Fruit fly (Drosophila melanogaster) whole organism, embryonic: Measurements from ENCODE around the gene lectin-28C.
A peak's percentile ranks its signal among the peaks of the same experiment; 100 is the strongest.

Source experiments
- Awh ChIP-seq: fragments of 200-800 bp; sonication (Bioruptor generic); IDR thresholded peaks from 2 replicates; pipeline ENCODE4, ENCODE4 v1.3.6; 2022; ENCODE audit warnings: missing biosample characterization, missing genetic modification characterization
- BEAF-32 ChIP-seq: fragments of 200-800 bp; sonication (Bioruptor generic); optimal IDR thresholded peaks from 3 replicates; lab custom pipeline; 2017; ENCODE audit warnings: missing biosample characterization, missing genetic modification characterization, mild to moderate bottlenecking, moderate library complexity, missing genetic modification reagents
- CG11093 ChIP-seq: fragments of 200-800 bp; sonication (Bioruptor generic); IDR thresholded peaks from 3 replicates; pipeline ENCODE4 v1.3.6; 2022; ENCODE audit warnings: missing biosample characterization, missing genetic modification characterization
- CG11723 ChIP-seq: fragments of 200-800 bp; sonication (Bioruptor generic); optimal IDR thresholded peaks from 2 replicates; lab custom pipeline; 2017; ENCODE audit warnings: missing biosample characterization, mild to moderate bottlenecking, missing genetic modification characterization
- CG1233 ChIP-seq: fragments of 200-800 bp; sonication (Bioruptor generic); optimal IDR thresholded peaks from 4 replicates; lab custom pipeline; 2018; ENCODE audit warnings: missing biosample characterization, mild to moderate bottlenecking, missing genetic modification characterization
- CG13123 ChIP-seq: fragments of 200-800 bp; sonication (Bioruptor generic); optimal IDR thresholded peaks from 2 replicates; lab custom pipeline; 2016; ENCODE audit warnings: missing biosample characterization, missing genetic modification characterization
- CG13424 ChIP-seq: fragments of 200-800 bp; sonication (Bioruptor generic); optimal IDR thresholded peaks from 2 replicates; lab custom pipeline; 2019; ENCODE audit warnings: missing biosample characterization, mild to moderate bottlenecking, missing genetic modification characterization, moderate library complexity
- CG14050 ChIP-seq: fragments of 200-800 bp; sonication (Bioruptor generic); IDR thresholded peaks from 3 replicates; pipeline ENCODE4 v1.3.6; 2022; ENCODE audit warnings: missing biosample characterization, missing genetic modification characterization
- CG14667 ChIP-seq: fragments of 200-800 bp; sonication (Bioruptor generic); IDR thresholded peaks from 2 replicates; pipeline ENCODE4 v1.3.6; 2022; ENCODE audit warnings: missing biosample characterization, missing genetic modification characterization
- CG15514 ChIP-seq: fragments of 200-800 bp; sonication (Bioruptor generic); optimal IDR thresholded peaks from 3 replicates; lab custom pipeline; 2017; ENCODE audit warnings: missing biosample characterization, missing genetic modification characterization, mild to moderate bottlenecking, moderate library complexity, missing genetic modification reagents
- CG15601 ChIP-seq: fragments of 200-800 bp; sonication (Bioruptor generic); optimal IDR thresholded peaks from 3 replicates; lab custom pipeline; 2019; ENCODE audit warnings: missing biosample characterization, mild to moderate bottlenecking, missing genetic modification characterization, moderate library complexity
- CG17829 ChIP-seq: fragments of 200-800 bp; optimal IDR thresholded peaks from 2 replicates; lab custom pipeline; 2019; ENCODE audit warnings: missing biosample characterization, mild to moderate bottlenecking, missing genetic modification characterization, moderate library complexity
- CG18011 ChIP-seq: fragments of 200-800 bp; sonication (Bioruptor generic); optimal IDR thresholded peaks from 2 replicates; lab custom pipeline; 2017; ENCODE audit warnings: missing biosample characterization, missing genetic modification characterization, mild to moderate bottlenecking, moderate library complexity, missing genotype
- CG2199 ChIP-seq: fragments of 200-800 bp; sonication (Bioruptor generic); IDR thresholded peaks from 3 replicates; pipeline ENCODE4 v1.3.6; 2022; ENCODE audit warnings: missing biosample characterization, missing genetic modification characterization
- CG30020 ChIP-seq: fragments of 200-800 bp; optimal IDR thresholded peaks from 2 replicates; lab custom pipeline; 2019; ENCODE audit warnings: missing biosample characterization, mild to moderate bottlenecking, missing genetic modification characterization, moderate library complexity
- CG31388 ChIP-seq: fragments of 200-800 bp; sonication (Bioruptor generic); optimal IDR thresholded peaks from 2 replicates; lab custom pipeline; 2016; ENCODE audit warnings: missing biosample characterization, missing genetic modification characterization
- CG32767 ChIP-seq: fragments of 200-800 bp; sonication (Bioruptor generic); IDR thresholded peaks from 2 replicates; pipeline ENCODE4 v1.3.6; 2022; ENCODE audit warnings: missing biosample characterization, missing genetic modification characterization
- CG4820 ChIP-seq: fragments of 200-800 bp; sonication (Bioruptor generic); optimal IDR thresholded peaks from 3 replicates; lab custom pipeline; 2016; ENCODE audit warnings: missing biosample characterization, missing genetic modification characterization
- CG7928 ChIP-seq: fragments of 200-800 bp; sonication (Bioruptor generic); optimal IDR thresholded peaks from 2 replicates; lab custom pipeline; 2017; ENCODE audit warnings: missing biosample characterization, mild to moderate bottlenecking, missing genetic modification characterization
- CG7963 ChIP-seq: fragments of 200-800 bp; sonication (Bioruptor generic); IDR thresholded peaks from 3 replicates; pipeline ENCODE4 v1.3.6; 2022; ENCODE audit warnings: missing biosample characterization, missing genetic modification characterization; ENCODE audit not compliant: partially characterized antibody
- CG8359 ChIP-seq: fragments of 200-800 bp; sonication (Bioruptor generic); optimal IDR thresholded peaks from 2 replicates; lab custom pipeline; 2017; ENCODE audit warnings: missing biosample characterization, mild to moderate bottlenecking, missing genetic modification characterization, borderline replicate concordance
- CG8478 ChIP-seq: fragments of >200 bp; optimal IDR thresholded peaks from 2 replicates; lab custom pipeline; 2018
- CG9609 ChIP-seq: fragments of 200-800 bp; sonication (Bioruptor generic); optimal IDR thresholded peaks from 3 replicates; lab custom pipeline; 2016; ENCODE audit warnings: missing biosample characterization, missing genetic modification characterization
- Dad ChIP-seq: fragments of 200-800 bp; sonication (Bioruptor generic); optimal IDR thresholded peaks from 3 replicates; lab custom pipeline; 2016; ENCODE audit warnings: missing biosample characterization, missing genetic modification characterization
- Dbx ChIP-seq: fragments of 200-800 bp; sonication (Bioruptor generic); IDR thresholded peaks from 3 replicates; pipeline ENCODE4 v1.3.6; 2022; ENCODE audit warnings: missing biosample characterization, missing genetic modification characterization
- Dek ChIP-seq: fragments of 200-800 bp; sonication (Bioruptor generic); optimal IDR thresholded peaks from 3 replicates; lab custom pipeline; 2019; ENCODE audit warnings: missing biosample characterization, mild to moderate bottlenecking, missing genetic modification characterization, moderate library complexity
- HHEX ChIP-seq: fragments of 200-800 bp; sonication (Bioruptor generic); optimal IDR thresholded peaks from 3 replicates; lab custom pipeline; 2017; ENCODE audit warnings: missing biosample characterization, mild to moderate bottlenecking, missing genetic modification characterization, missing genetic modification reagents
- Kr ChIP-seq: fragments of 200-800 bp; sonication (Bioruptor generic); optimal IDR thresholded peaks from 2 replicates; lab custom pipeline; 2017; ENCODE audit warnings: missing biosample characterization, mild to moderate bottlenecking, missing genetic modification characterization
- Lhr ChIP-seq: fragments of 200-800 bp; sonication (Bioruptor generic); optimal IDR thresholded peaks from 3 replicates; lab custom pipeline; 2017; ENCODE audit warnings: mild to moderate bottlenecking, missing biosample characterization, missing genetic modification reagents, missing genetic modification characterization
- Mrtf ChIP-seq: fragments of 200-800 bp; sonication (Bioruptor generic); IDR thresholded peaks from 3 replicates; pipeline ENCODE4 v1.3.6; 2022; ENCODE audit warnings: missing biosample characterization, missing genetic modification characterization
- Myb ChIP-seq: fragments of 200-800 bp; sonication (Bioruptor generic); optimal IDR thresholded peaks from 2 replicates; lab custom pipeline; 2016; ENCODE audit warnings: missing biosample characterization, missing genetic modification characterization
- Nf-YC ChIP-seq: fragments of 200-800 bp; optimal IDR thresholded peaks from 3 replicates; lab custom pipeline; 2019; ENCODE audit warnings: missing biosample characterization, mild to moderate bottlenecking, missing genetic modification characterization, moderate library complexity
- Side ChIP-seq: fragments of 200-800 bp; sonication (Bioruptor generic); optimal IDR thresholded peaks from 2 replicates; lab custom pipeline; 2016; ENCODE audit warnings: missing biosample characterization, missing genetic modification characterization
- Sry-δ ChIP-seq: fragments of 200-800 bp; sonication (Bioruptor generic); optimal IDR thresholded peaks from 2 replicates; lab custom pipeline; 2016; ENCODE audit warnings: missing biosample characterization, missing genetic modification characterization
- ac ChIP-seq: fragments of 200-800 bp; sonication (Bioruptor generic); optimal IDR thresholded peaks from 3 replicates; lab custom pipeline; 2017; ENCODE audit warnings: missing biosample characterization, mild to moderate bottlenecking, missing genetic modification characterization
- ash1 ChIP-seq: fragments of 200-800 bp; sonication (Bioruptor generic); optimal IDR thresholded peaks from 2 replicates; lab custom pipeline; 2018; ENCODE audit warnings: missing biosample characterization, mild to moderate bottlenecking, missing genetic modification characterization
- bab2 ChIP-seq: fragments of 200-800 bp; sonication (Bioruptor generic); optimal IDR thresholded peaks from 2 replicates; lab custom pipeline; 2016; ENCODE audit warnings: missing biosample characterization, missing genetic modification characterization
- bbx ChIP-seq: fragments of 200-800 bp; sonication (Bioruptor generic); IDR thresholded peaks from 2 replicates; pipeline ENCODE4 v1.3.6; 2022; ENCODE audit warnings: missing biosample characterization, missing genetic modification characterization; ENCODE audit not compliant: partially characterized antibody
- bigmax ChIP-seq: fragments of 200-800 bp; sonication (Bioruptor generic); optimal IDR thresholded peaks from 2 replicates; lab custom pipeline; 2018; ENCODE audit warnings: missing biosample characterization, mild to moderate bottlenecking, missing genetic modification characterization
- eyg ChIP-seq: fragments of 200-800 bp; sonication (Bioruptor generic); optimal IDR thresholded peaks from 3 replicates; lab custom pipeline; 2016; ENCODE audit warnings: missing biosample characterization, missing genetic modification characterization
- fru ChIP-seq: fragments of >200 bp; optimal IDR thresholded peaks from 2 replicates; lab custom pipeline; 2017
- hbn ChIP-seq: fragments of 200-800 bp; sonication (Bioruptor generic); IDR thresholded peaks from 2 replicates; pipeline ENCODE4 v1.3.6; 2022; ENCODE audit warnings: missing biosample characterization, missing genetic modification characterization; ENCODE audit not compliant: partially characterized antibody
- jigr1 ChIP-seq: fragments of 200-800 bp; sonication (Bioruptor generic); IDR thresholded peaks from 3 replicates; pipeline ENCODE4 v1.3.6; 2022; ENCODE audit warnings: missing biosample characterization, missing genetic modification characterization
- lab ChIP-seq: fragments of 200-800 bp; sonication (Bioruptor generic); optimal IDR thresholded peaks from 3 replicates; lab custom pipeline; 2017; ENCODE audit warnings: missing biosample characterization, missing genetic modification characterization, mild to moderate bottlenecking, moderate library complexity, missing genetic modification reagents
- sens ChIP-seq: fragments of 200-800 bp; sonication (Bioruptor generic); peaks from one replicate; lab custom pipeline; 2016; ENCODE audit warnings: missing biosample characterization, missing genetic modification characterization
- seq ChIP-seq: fragments of 200-800 bp; sonication (Bioruptor generic); IDR thresholded peaks from 2 replicates; pipeline ENCODE4 v1.3.6; 2022; ENCODE audit warnings: missing biosample characterization, missing genetic modification characterization
- sqz ChIP-seq: fragments of 200-800 bp; sonication (Bioruptor generic); optimal IDR thresholded peaks from 3 replicates; lab custom pipeline; 2018; ENCODE audit warnings: missing biosample characterization, mild to moderate bottlenecking, missing genetic modification characterization
- tin ChIP-seq: fragments of 200-800 bp; sonication (Bioruptor generic); optimal IDR thresholded peaks from 3 replicates; lab custom pipeline; 2016; ENCODE audit warnings: missing biosample characterization, missing genetic modification characterization
- toy ChIP-seq: fragments of 200-800 bp; sonication (Bioruptor generic); IDR thresholded peaks from 2 replicates; pipeline ENCODE4 v1.3.6; 2022; ENCODE audit warnings: missing biosample characterization, missing genetic modification characterization
- unpg ChIP-seq: fragments of 200-800 bp; sonication (Bioruptor generic); optimal IDR thresholded peaks from 3 replicates; lab custom pipeline; 2018; ENCODE audit warnings: missing biosample characterization, mild to moderate bottlenecking, missing genetic modification characterization, moderate library complexity
- vfl ChIP-seq: fragments of 200-800 bp; sonication (Bioruptor generic); optimal IDR thresholded peaks from 2 replicates; lab custom pipeline; 2016; ENCODE audit warnings: missing biosample characterization, missing genetic modification characterization
- z ChIP-seq: fragments of 200-800 bp; sonication (Bioruptor generic); IDR thresholded peaks from 3 replicates; pipeline ENCODE4 v1.3.6; 2022; ENCODE audit warnings: missing biosample characterization, missing genetic modification characterization

Gene lectin-28C

DNA sequence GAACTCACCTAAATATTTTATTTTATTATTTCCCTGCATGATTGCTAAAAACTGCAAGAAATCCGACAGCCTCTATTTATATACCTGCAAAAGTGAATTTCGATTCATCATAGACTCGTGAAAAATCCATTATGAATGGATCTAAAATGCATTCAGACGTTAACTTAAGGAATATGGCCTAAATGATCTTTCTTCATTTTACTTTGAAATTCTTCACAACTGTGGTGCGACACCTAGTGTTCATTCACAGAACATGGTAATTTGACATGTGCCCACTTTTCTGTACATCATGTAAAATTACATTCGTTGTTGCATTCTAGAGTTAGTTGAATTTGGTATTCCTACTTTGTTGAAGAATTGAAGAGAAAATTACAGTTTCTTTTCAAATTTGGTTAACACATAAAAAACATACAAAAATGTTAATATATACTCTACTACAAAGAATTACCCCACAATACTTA lies 33.8 kb downstream of the lectin-28C start, which contains the start of gene Spn28Db (continued):
- TF ChIP-seq BEAF-32 (GFP tag; lab: Kevin White, UChicago) = no peak
- TF ChIP-seq CG15514 (GFP tag; lab: Kevin White, UChicago) = no peak
- no peak for TF ChIP-seq unpg (GFP tag; lab: Kevin White, UChicago)
- no peak for TF ChIP-seq Awh
- peak; percentile 26 for TF ChIP-seq Side
- no peak for TF ChIP-seq CG8478 (lab: Kevin White, UChicago)
- no peak for TF ChIP-seq hbn (GFP tag; lab: Robert Waterston, UW)
- no peak for TF ChIP-seq CG30020 (tag; lab: Kevin White, UChicago)
- no peak for TF ChIP-seq CG11093 (GFP tag; lab: Robert Waterston, UW)
- no peak for TF ChIP-seq seq
- TF ChIP-seq bbx = 0 out of 2 replicates have a peak, but pooled peaks have one; percentile 14
- TF ChIP-seq Kr (GFP tag; lab: Kevin White, UChicago) = no peak
- no peak for TF ChIP-seq sens (GFP tag; lab: Kevin White, UChicago)
- no peak for TF ChIP-seq CG14667 (GFP tag; lab: Robert Waterston, UW)
- TF ChIP-seq CG14050 (GFP tag; lab: Robert Waterston, UW) = no peak
- TF ChIP-seq jigr1 (GFP tag; lab: Robert Waterston, UW) = no peak
- TF ChIP-seq toy (GFP tag; lab: Robert Waterston, UW) = no peak
- no peak for TF ChIP-seq Dad
- TF ChIP-seq bab2 (GFP tag; lab: Kevin White, UChicago) = no peak
- peak; percentile 5 for TF ChIP-seq CG17829 (tag; lab: Kevin White, UChicago)
- TF ChIP-seq CG8359 = no peak
- no peak for TF ChIP-seq eyg
- TF ChIP-seq CG32767 (GFP tag; lab: Robert Waterston, UW) = no peak
- TF ChIP-seq Dek (tag; lab: Kevin White, UChicago) = peak; percentile 4
- TF ChIP-seq CG1233 (GFP tag; lab: Kevin White, UChicago) = no peak
- TF ChIP-seq CG7928 (GFP tag; lab: Kevin White, UChicago) = no peak
- TF ChIP-seq CG11723 = no peak
- TF ChIP-seq bigmax = no peak
- no peak for TF ChIP-seq HHEX (GFP tag; lab: Kevin White, UChicago)
- no peak for TF ChIP-seq CG4820 (GFP tag; lab: Kevin White, UChicago)
- TF ChIP-seq vfl (GFP tag; lab: Kevin White, UChicago) = no peak
- peak; percentile 48 for TF ChIP-seq Lhr (GFP tag; lab: Kevin White, UChicago)
- TF ChIP-seq CG9609 (GFP tag; lab: Kevin White, UChicago) = no peak
- TF ChIP-seq CG7963 (GFP tag; lab: Robert Waterston, UW) = peak; percentile 56; the same call in 1 of the 3 replicates
- peak; percentile 3 for TF ChIP-seq CG31388
- TF ChIP-seq z (GFP tag; lab: Robert Waterston, UW) = no peak
- TF ChIP-seq Mrtf (GFP tag; lab: Robert Waterston, UW) = no peak
- TF ChIP-seq CG2199 (GFP tag; lab: Robert Waterston, UW) = peak; percentile 98
- no peak for TF ChIP-seq Sry-δ (GFP tag; lab: Kevin White, UChicago)
- no peak for TF ChIP-seq CG18011 (GFP tag; lab: Kevin White, UChicago)
- no peak for TF ChIP-seq tin
- no peak for TF ChIP-seq CG13424 (tag; lab: Kevin White, UChicago)
- TF ChIP-seq ac (GFP tag; lab: Kevin White, UChicago) = no peak
- no peak for TF ChIP-seq fru (lab: Kevin White, UChicago)
- TF ChIP-seq ash1 (GFP tag; lab: Kevin White, UChicago) = no peak
- peak; percentile 84 for TF ChIP-seq CG15601 (tag; lab: Kevin White, UChicago)
- no peak for TF ChIP-seq sqz (GFP tag; lab: Kevin White, UChicago)
- TF ChIP-seq Dbx = no peak
- no peak for TF ChIP-seq Nf-YC (tag; lab: Kevin White, UChicago)
- TF ChIP-seq Myb (GFP tag; lab: Kevin White, UChicago) = peak; percentile 76
- no peak for TF ChIP-seq lab
- TF ChIP-seq CG13123 (GFP tag; lab: Kevin White, UChicago) = peak; percentile 1
